Fruit fly (Drosophila melanogaster) whole organism, pupa: Measurements from ENCODE around the gene CG7778.

Experiments used
- CG10348 ChIP-seq: fragments of 200-800 bp; sonication (Bioruptor generic); IDR thresholded peaks from 2 replicates; pipeline ENCODE4 v1.3.6; 2022; ENCODE audit warnings: missing biosample characterization, missing genetic modification characterization
- CG12605 ChIP-seq: fragments of 200-800 bp; sonication (Bioruptor generic); IDR thresholded peaks from 2 replicates; pipeline ENCODE4 v1.3.6; 2022; ENCODE audit warnings: missing biosample characterization, missing genetic modification characterization
- CG13204 ChIP-seq: fragments of 200-800 bp; sonication (Bioruptor generic); optimal IDR thresholded peaks from 2 replicates; lab custom pipeline; 2018; ENCODE audit warnings: missing biosample characterization, mild to moderate bottlenecking, missing genetic modification characterization, moderate library complexity
- CG14655 ChIP-seq: fragments of 200-800 bp; sonication (Bioruptor generic); optimal IDR thresholded peaks from 3 replicates; lab custom pipeline; 2017; ENCODE audit warnings: mild to moderate bottlenecking, missing biosample characterization, missing genetic modification reagents, missing genetic modification characterization
- CG15710 ChIP-seq: fragments of 200-800 bp; sonication (Bioruptor generic); optimal IDR thresholded peaks from 2 replicates; lab custom pipeline; 2018; ENCODE audit warnings: missing biosample characterization, mild to moderate bottlenecking, missing genetic modification characterization, moderate library complexity
- CG17806 ChIP-seq: fragments of 200-800 bp; sonication (Bioruptor generic); optimal IDR thresholded peaks from 2 replicates; lab custom pipeline; 2018; ENCODE audit warnings: missing biosample characterization, mild to moderate bottlenecking, missing genetic modification characterization, moderate library complexity
- CG32121 ChIP-seq: fragments of 200-800 bp; sonication (Bioruptor generic); IDR thresholded peaks from 2 replicates; pipeline ENCODE4 v1.3.6; 2022; ENCODE audit warnings: missing biosample characterization, missing genetic modification characterization
- CG34367 ChIP-seq: fragments of 200-800 bp; sonication (Bioruptor generic); optimal IDR thresholded peaks from 2 replicates; lab custom pipeline; 2018; ENCODE audit warnings: missing biosample characterization, mild to moderate bottlenecking, missing genetic modification characterization
- CG4496 ChIP-seq: fragments of 200-800 bp; sonication (Bioruptor generic); IDR thresholded peaks from 3 replicates; pipeline ENCODE4 v1.3.6; 2022; ENCODE audit warnings: missing biosample characterization, missing genetic modification characterization
- CG8159 ChIP-seq: fragments of 200-800 bp; sonication (Bioruptor generic); optimal IDR thresholded peaks from 3 replicates; lab custom pipeline; 2018; ENCODE audit warnings: missing biosample characterization, mild to moderate bottlenecking, missing genetic modification characterization, moderate library complexity
- CG8301 ChIP-seq: fragments of 200-800 bp; sonication (Bioruptor generic); optimal IDR thresholded peaks from 2 replicates; lab custom pipeline; 2018; ENCODE audit warnings: missing biosample characterization, mild to moderate bottlenecking, missing genetic modification characterization
- CG9948 ChIP-seq: fragments of 200-800 bp; sonication (Bioruptor generic); optimal IDR thresholded peaks from 2 replicates; lab custom pipeline; 2018; ENCODE audit warnings: missing biosample characterization, mild to moderate bottlenecking, missing genetic modification characterization, moderate library complexity
- D1 ChIP-seq: fragments of 200-800 bp; sonication (Bioruptor generic); optimal IDR thresholded peaks from 2 replicates; lab custom pipeline; 2018; ENCODE audit warnings: missing biosample characterization, mild to moderate bottlenecking, missing genetic modification characterization, moderate library complexity
- EcR ChIP-seq: fragments of 200-800 bp; sonication (Bioruptor generic); optimal IDR thresholded peaks from 3 replicates; lab custom pipeline; 2019; ENCODE audit warnings: missing biosample characterization, missing genetic modification characterization, mild to moderate bottlenecking, moderate library complexity, missing genetic modification reagents
- Ets98B ChIP-seq: fragments of 200-800 bp; sonication (Bioruptor generic); IDR thresholded peaks from 2 replicates; pipeline ENCODE4 v1.3.6; 2022; ENCODE audit warnings: missing biosample characterization, missing genetic modification characterization
- Pif1A ChIP-seq: fragments of 200-800 bp; sonication (Bioruptor generic); optimal IDR thresholded peaks from 3 replicates; lab custom pipeline; 2016; ENCODE audit warnings: missing biosample characterization, missing genetic modification characterization
- Pif1B ChIP-seq: fragments of 200-800 bp; sonication (Bioruptor generic); optimal IDR thresholded peaks from 3 replicates; lab custom pipeline; 2016; ENCODE audit warnings: missing biosample characterization, missing genetic modification characterization
- Snoo ChIP-seq: fragments of 200-800 bp; sonication (Bioruptor generic); optimal IDR thresholded peaks from 3 replicates; lab custom pipeline; 2017; ENCODE audit warnings: missing biosample characterization, mild to moderate bottlenecking, missing genetic modification characterization, inconsistent platforms
- fd96Ca ChIP-seq: fragments of 200-800 bp; sonication (Bioruptor generic); IDR thresholded peaks from 3 replicates; pipeline ENCODE4 v1.3.6; 2022; ENCODE audit warnings: missing biosample characterization, missing genetic modification characterization
- gl ChIP-seq: fragments of 200-800 bp; sonication (Bioruptor generic); optimal IDR thresholded peaks from 2 replicates; lab custom pipeline; 2018; ENCODE audit warnings: missing biosample characterization, mild to moderate bottlenecking, missing genetic modification characterization
- rn ChIP-seq: fragments of 200-800 bp; sonication (Bioruptor generic); IDR thresholded peaks from 2 replicates; pipeline ENCODE4 v1.3.6; 2022; ENCODE audit warnings: missing biosample characterization, missing genetic modification characterization

CG7778 gene

dm6 chr2L:8384985-8385519 lies 38.6 kb downstream of the CG7778 start:
- TF ChIP-seq EcR (GFP tag; lab: Kevin White, UChicago) (no peak), Pif1B (GFP tag; lab: Kevin White, UChicago) (no peak), CG34367 (no peak), D1 (no peak), CG15710 (tag; lab: Kevin White, UChicago) (no peak), CG4496 (GFP tag; lab: Robert Waterston, UW) (no peak), Snoo (tag; lab: Kevin White, UChicago) (no peak), CG14655 (GFP tag; lab: Kevin White, UChicago) (no peak), rn (GFP tag; lab: Robert Waterston, UW) (no peak), fd96Ca (GFP tag; lab: Robert Waterston, UW) (no peak), Ets98B (GFP tag; lab: Robert Waterston, UW) (no peak), CG32121 (GFP tag; lab: Robert Waterston, UW) (no peak), CG8159 (tag; lab: Kevin White, UChicago) (no peak), CG9948 (tag; lab: Kevin White, UChicago) (no peak), CG10348 (GFP tag; lab: Robert Waterston, UW) (no peak)

- TF ChIP-seq Snoo (tag; lab: Kevin White, UChicago) (no peak), Ets98B (GFP tag; lab: Robert Waterston, UW) (no peak)
Measured at dm6 chr2L:8385849-8386248, 39.4 kb downstream of the CG7778 start.

dm6 chr2L:8389231-8389630 lies 42.8 kb downstream of the CG7778 start, which contains the start of gene CG42819:
TSS of gene CG42819 (minus strand) at chr2L:8389331.
- no peak for TF ChIP-seq CG9948 (tag; lab: Kevin White, UChicago)
- no peak for TF ChIP-seq Ets98B (GFP tag; lab: Robert Waterston, UW)
- TF ChIP-seq D1, result no peak
- TF ChIP-seq CG10348 (GFP tag; lab: Robert Waterston, UW), result no peak
- TF ChIP-seq CG4496 (GFP tag; lab: Robert Waterston, UW), result no peak
- TF ChIP-seq EcR (GFP tag; lab: Kevin White, UChicago), result no peak
- TF ChIP-seq Pif1A (GFP tag; lab: Kevin White, UChicago), result no peak
- no peak for TF ChIP-seq CG34367
- TF ChIP-seq fd96Ca (GFP tag; lab: Robert Waterston, UW), result no peak
- TF ChIP-seq CG8301 (tag; lab: Kevin White, UChicago), result no peak
- no peak for TF ChIP-seq CG12605 (GFP tag; lab: Robert Waterston, UW)
- no peak for TF ChIP-seq CG15710 (tag; lab: Kevin White, UChicago)
- TF ChIP-seq Pif1B (GFP tag; lab: Kevin White, UChicago), result no peak
- TF ChIP-seq CG14655 (GFP tag; lab: Kevin White, UChicago), result no peak
- TF ChIP-seq gl, result no peak

- TF ChIP-seq CG32121 (GFP tag; lab: Robert Waterston, UW), result no peak
- no peak for TF ChIP-seq gl
- no peak for TF ChIP-seq CG34367
- TF ChIP-seq CG8159 (tag; lab: Kevin White, UChicago), result no peak
- no peak for TF ChIP-seq CG17806
- TF ChIP-seq CG4496 (GFP tag; lab: Robert Waterston, UW), result no peak
- TF ChIP-seq CG13204, result no peak
- no peak for TF ChIP-seq CG14655 (GFP tag; lab: Kevin White, UChicago)
- no peak for TF ChIP-seq Snoo (tag; lab: Kevin White, UChicago)
- TF ChIP-seq Pif1A (GFP tag; lab: Kevin White, UChicago), result no peak
- no peak for TF ChIP-seq Ets98B (GFP tag; lab: Robert Waterston, UW)
- no peak for TF ChIP-seq CG10348 (GFP tag; lab: Robert Waterston, UW)
- no peak for TF ChIP-seq CG12605 (GFP tag; lab: Robert Waterston, UW)
- TF ChIP-seq, all 21 proteins: peak for 0
Measured at dm6 chr2L:8392298-8392697, 45.9 kb downstream of the CG7778 start, which contains the start of gene CG42820. TSS of gene CG42820 (minus strand) at chr2L:8392398.

dm6 chr2L:8393122-8393521 lies 46.7 kb downstream of the CG7778 start, which contains the start of gene Acp29AB:
TSS of gene Acp29AB (minus strand) at chr2L:8393222.
- TF ChIP-seq gl (no peak), Ets98B (GFP tag; lab: Robert Waterston, UW) (no peak), Snoo (tag; lab: Kevin White, UChicago) (no peak), CG12605 (GFP tag; lab: Robert Waterston, UW) (no peak), CG15710 (tag; lab: Kevin White, UChicago) (no peak)

dm6 chr2L:8394180-8394579 lies 47.8 kb downstream of the CG7778 start, which contains the start of gene lectin-29Ca:
TSS of gene lectin-29Ca (minus strand) at chr2L:8394280.
- TF ChIP-seq Ets98B (GFP tag; lab: Robert Waterston, UW) (no peak), CG8159 (tag; lab: Kevin White, UChicago) (no peak), CG34367 (no peak), rn (GFP tag; lab: Robert Waterston, UW) (no peak), EcR (GFP tag; lab: Kevin White, UChicago) (no peak), Snoo (tag; lab: Kevin White, UChicago) (no peak), Pif1A (GFP tag; lab: Kevin White, UChicago) (no peak), CG32121 (GFP tag; lab: Robert Waterston, UW) (no peak), CG17806 (no peak), gl (no peak), CG15710 (tag; lab: Kevin White, UChicago) (no peak), fd96Ca (GFP tag; lab: Robert Waterston, UW) (no peak), CG10348 (GFP tag; lab: Robert Waterston, UW) (no peak), Pif1B (GFP tag; lab: Kevin White, UChicago) (no peak), CG4496 (GFP tag; lab: Robert Waterston, UW) (no peak)
